Fruit fly (Drosophila melanogaster) whole organism, embryonic: ENCODE data around the gene CG15717.

ENCODE experiments used
- Adf1 ChIP-seq: fragments of 200-800 bp; sonication (Bioruptor generic); IDR thresholded peaks from 2 replicates; pipeline ENCODE4 v1.3.6; 2022; ENCODE audit warnings: missing biosample characterization, missing genetic modification characterization
- Asciz ChIP-seq: fragments of 200-800 bp; sonication (Bioruptor generic); optimal IDR thresholded peaks from 2 replicates; lab custom pipeline; 2017; ENCODE audit warnings: missing biosample characterization, mild to moderate bottlenecking, missing genetic modification characterization, missing genetic modification reagents
- Bgb ChIP-seq: fragments of 200-800 bp; sonication (Bioruptor generic); IDR thresholded peaks from 2 replicates; pipeline ENCODE4 v1.3.6; 2022; ENCODE audit warnings: missing biosample characterization, missing genetic modification characterization; ENCODE audit not compliant: partially characterized antibody
- Blimp-1 ChIP-seq: fragments of 200-800 bp; sonication (Bioruptor generic); optimal IDR thresholded peaks from 3 replicates; lab custom pipeline; 2018; ENCODE audit warnings: missing biosample characterization, missing genetic modification characterization, mild to moderate bottlenecking, moderate library complexity, missing genetic modification reagents
- CG10209 ChIP-seq: fragments of 200-800 bp; sonication (Bioruptor generic); optimal IDR thresholded peaks from 3 replicates; lab custom pipeline; 2017; ENCODE audit warnings: missing biosample characterization, mild to moderate bottlenecking, missing genetic modification characterization, missing genetic modification reagents
- CG10959 ChIP-seq: fragments of 200-800 bp; sonication (Bioruptor generic); IDR thresholded peaks from 2 replicates; pipeline ENCODE4 v1.3.6; 2022; ENCODE audit warnings: missing biosample characterization, missing genetic modification characterization
- CG12071 ChIP-seq: fragments of 200-800 bp; sonication (Bioruptor generic); optimal IDR thresholded peaks from 3 replicates; lab custom pipeline; 2018; ENCODE audit warnings: missing biosample characterization, mild to moderate bottlenecking, missing genetic modification characterization
- CG14860 ChIP-seq: fragments of 200-800 bp; sonication (Bioruptor generic); IDR thresholded peaks from 3 replicates; pipeline ENCODE4 v1.3.6; 2022; ENCODE audit warnings: missing biosample characterization, missing genetic modification characterization; ENCODE audit not compliant: partially characterized antibody
- CG17186 ChIP-seq: fragments of 200-800 bp; sonication (Bioruptor generic); optimal IDR thresholded peaks from 3 replicates; lab custom pipeline; 2017; ENCODE audit warnings: missing biosample characterization, missing genetic modification reagents, missing genetic modification characterization
- CG17328 ChIP-seq: fragments of 200-800 bp; sonication (Bioruptor generic); IDR thresholded peaks from 2 replicates; pipeline ENCODE4 v1.3.6; 2022; ENCODE audit warnings: missing biosample characterization, missing genetic modification characterization
- CG17568 ChIP-seq: fragments of 200-800 bp; sonication (Bioruptor generic); optimal IDR thresholded peaks from 2 replicates; lab custom pipeline; 2018; ENCODE audit warnings: missing biosample characterization, mild to moderate bottlenecking, missing genetic modification characterization, moderate library complexity
- CG2129 ChIP-seq: fragments of 200-800 bp; sonication (Bioruptor generic); IDR thresholded peaks from 2 replicates; pipeline ENCODE4 v1.3.6; 2022; ENCODE audit warnings: missing biosample characterization, missing genetic modification characterization; ENCODE audit not compliant: partially characterized antibody
- CG30403 ChIP-seq: fragments of 200-800 bp; sonication (Bioruptor generic); optimal IDR thresholded peaks from 3 replicates; lab custom pipeline; 2016; ENCODE audit warnings: missing biosample characterization, missing genetic modification characterization
- CG3281 ChIP-seq: fragments of 200-800 bp; sonication (Bioruptor generic); optimal IDR thresholded peaks from 3 replicates; lab custom pipeline; 2017; ENCODE audit warnings: missing biosample characterization, mild to moderate bottlenecking, missing genetic modification characterization
- CG34224 ChIP-seq: fragments of 200-800 bp; sonication (Bioruptor generic); IDR thresholded peaks from 3 replicates; pipeline ENCODE4 v1.3.6; 2022; ENCODE audit warnings: missing biosample characterization, missing genetic modification characterization; ENCODE audit not compliant: partially characterized antibody
- CG3726 ChIP-seq: fragments of 200-800 bp; sonication (Bioruptor generic); IDR thresholded peaks from 3 replicates; pipeline ENCODE4, ENCODE4 v1.3.6; 2022; ENCODE audit warnings: missing biosample characterization, missing genetic modification characterization
- CG5245 ChIP-seq: fragments of 200-800 bp; sonication (Bioruptor generic); optimal IDR thresholded peaks from 3 replicates; lab custom pipeline; 2016; ENCODE audit warnings: missing biosample characterization, missing genetic modification characterization
- CG7271 ChIP-seq: fragments of 200-800 bp; sonication (Bioruptor generic); optimal IDR thresholded peaks from 2 replicates; lab custom pipeline; 2018; ENCODE audit warnings: missing biosample characterization, mild to moderate bottlenecking, missing genetic modification characterization, moderate library complexity
- CG7987 ChIP-seq: fragments of 200-800 bp; sonication (Bioruptor generic); optimal IDR thresholded peaks from 2 replicates; lab custom pipeline; 2018; ENCODE audit warnings: missing biosample characterization, mild to moderate bottlenecking, missing genetic modification characterization, moderate library complexity
- CG8765 ChIP-seq: fragments of 200-800 bp; sonication (Bioruptor generic); IDR thresholded peaks from 2 replicates; pipeline ENCODE4 v1.3.6; 2022; ENCODE audit warnings: missing biosample characterization, missing genetic modification characterization
- Chrac-16 ChIP-seq: fragments of 200-800 bp; sonication (Bioruptor generic); optimal IDR thresholded peaks from 3 replicates; lab custom pipeline; 2016; ENCODE audit warnings: missing biosample characterization, missing genetic modification characterization
- Doc3 ChIP-seq: fragments of 200-800 bp; sonication (Bioruptor generic); IDR thresholded peaks from 3 replicates; pipeline ENCODE4 v1.3.6; 2022; ENCODE audit warnings: missing biosample characterization, missing genetic modification characterization; ENCODE audit not compliant: partially characterized antibody
- Fer2 ChIP-seq: fragments of 200-800 bp; sonication (Bioruptor generic); optimal IDR thresholded peaks from 2 replicates; lab custom pipeline; 2018; ENCODE audit warnings: missing biosample characterization, mild to moderate bottlenecking, missing genetic modification characterization, moderate library complexity
- GATAe ChIP-seq: fragments of 200-800 bp; sonication (Bioruptor generic); conservative IDR thresholded peaks from 2 replicates; pipeline ENCODE4 v1.3.6; 2022; ENCODE audit warnings: missing biosample characterization, missing genetic modification characterization
- Gsc ChIP-seq: fragments of 200-800 bp; sonication (Bioruptor generic); IDR thresholded peaks from 2 replicates; pipeline ENCODE4 v1.3.6; 2022; ENCODE audit warnings: missing biosample characterization, missing genetic modification characterization
- H15 ChIP-seq: fragments of 200-800 bp; sonication (Bioruptor generic); IDR thresholded peaks from 3 replicates; pipeline ENCODE4 v1.3.6; 2022; ENCODE audit warnings: missing biosample characterization, missing genetic modification characterization
- Hmr ChIP-seq: fragments of 200-800 bp; sonication (Bioruptor generic); optimal IDR thresholded peaks from 3 replicates; lab custom pipeline; 2017; ENCODE audit warnings: mild to moderate bottlenecking, missing biosample characterization, missing genetic modification reagents, missing genetic modification characterization
- Sry-δ ChIP-seq: fragments of 200-800 bp; sonication (Bioruptor generic); optimal IDR thresholded peaks from 2 replicates; lab custom pipeline; 2016; ENCODE audit warnings: missing biosample characterization, missing genetic modification characterization
- Ssrp ChIP-seq: fragments of 200-800 bp; sonication (Bioruptor generic); optimal IDR thresholded peaks from 2 replicates; lab custom pipeline; 2018; ENCODE audit warnings: missing biosample characterization, mild to moderate bottlenecking, missing genetic modification characterization, moderate library complexity
- TFAM ChIP-seq: fragments of 200-800 bp; sonication (Bioruptor generic); optimal IDR thresholded peaks from 2 replicates; lab custom pipeline; 2017; ENCODE audit warnings: missing biosample characterization, missing genetic modification characterization, inconsistent platforms
- Taf1 ChIP-seq: fragments of 200-800 bp; sonication (Bioruptor generic); IDR thresholded peaks from 2 replicates; pipeline ENCODE4 v1.3.6; 2022; ENCODE audit warnings: missing biosample characterization, missing genetic modification characterization
- Trl ChIP-seq, 3 experiments: fragments of >200 bp in 2 of 3; fragments of 200-800 bp in 1 of 3; sonication (Bioruptor generic) in 1 of 3; optimal IDR thresholded peaks; 2 replicates in 1 of 3; 3 replicates in 2 of 3; lab custom pipeline; 2016 to 2017; ENCODE audit warnings: missing biosample characterization in 1 of 3, missing genetic modification characterization in 1 of 3
- ash1 ChIP-seq: fragments of 200-800 bp; sonication (Bioruptor generic); optimal IDR thresholded peaks from 2 replicates; lab custom pipeline; 2018; ENCODE audit warnings: missing biosample characterization, mild to moderate bottlenecking, missing genetic modification characterization
- cato ChIP-seq: fragments of 200-800 bp; sonication (Bioruptor generic); optimal IDR thresholded peaks from 2 replicates; lab custom pipeline; 2016; ENCODE audit warnings: missing biosample characterization, missing genetic modification characterization, borderline replicate concordance
- chinmo ChIP-seq: fragments of 200-800 bp; sonication (Bioruptor generic); IDR thresholded peaks from 4 replicates; pipeline ENCODE4 v1.3.6; 2022; ENCODE audit warnings: missing biosample characterization, missing genetic modification characterization; ENCODE audit not compliant: partially characterized antibody
- chn ChIP-seq: fragments of 200-800 bp; sonication (Bioruptor generic); optimal IDR thresholded peaks from 2 replicates; lab custom pipeline; 2016; ENCODE audit warnings: missing biosample characterization, missing genetic modification characterization
- dimm ChIP-seq: fragments of 200-800 bp; sonication (Bioruptor generic); IDR thresholded peaks from 2 replicates; pipeline ENCODE4 v1.3.6; 2022; ENCODE audit warnings: missing biosample characterization, missing genetic modification characterization
- gsb ChIP-seq: fragments of 200-800 bp; sonication (Bioruptor generic); IDR thresholded peaks from 2 replicates; pipeline ENCODE4 v1.3.6; 2022; ENCODE audit warnings: missing biosample characterization, missing genetic modification characterization
- jigr1 ChIP-seq: fragments of 200-800 bp; sonication (Bioruptor generic); IDR thresholded peaks from 3 replicates; pipeline ENCODE4 v1.3.6; 2022; ENCODE audit warnings: missing biosample characterization, missing genetic modification characterization
- jing ChIP-seq: fragments of 200-800 bp; sonication (Bioruptor generic); optimal IDR thresholded peaks from 2 replicates; lab custom pipeline; 2018; ENCODE audit warnings: missing biosample characterization, mild to moderate bottlenecking, missing genetic modification characterization
- jumu ChIP-seq: fragments of 200-800 bp; sonication (Bioruptor generic); optimal IDR thresholded peaks from 3 replicates; lab custom pipeline; 2016; ENCODE audit warnings: missing biosample characterization, missing genetic modification characterization
- nerfin-2 ChIP-seq: fragments of 200-800 bp; sonication (Bioruptor generic); IDR thresholded peaks from 2 replicates; pipeline ENCODE4 v1.3.6; 2022; ENCODE audit warnings: missing biosample characterization, missing genetic modification characterization; ENCODE audit not compliant: partially characterized antibody
- onecut ChIP-seq: fragments of 200-800 bp; sonication (Bioruptor generic); IDR thresholded peaks from 2 replicates; pipeline ENCODE4 v1.3.6; 2022; ENCODE audit warnings: missing biosample characterization, missing genetic modification characterization
- phol ChIP-seq: fragments of 200-800 bp; sonication (Bioruptor generic); optimal IDR thresholded peaks from 3 replicates; lab custom pipeline; 2018; ENCODE audit warnings: missing biosample characterization, mild to moderate bottlenecking, missing genetic modification characterization, moderate library complexity
- sens ChIP-seq: fragments of 200-800 bp; sonication (Bioruptor generic); peaks from one replicate; lab custom pipeline; 2016; ENCODE audit warnings: missing biosample characterization, missing genetic modification characterization
- sim ChIP-seq: fragments of 200-800 bp; sonication (Bioruptor generic); IDR thresholded peaks from 2 replicates; pipeline ENCODE4 v1.3.6; 2022; ENCODE audit warnings: missing biosample characterization, missing genetic modification characterization
- sr ChIP-seq: fragments of 200-800 bp; sonication (Bioruptor generic); IDR thresholded peaks from 3 replicates; pipeline ENCODE4 v1.3.6; 2022; ENCODE audit warnings: missing biosample characterization, missing genetic modification characterization
- unc-4 ChIP-seq: fragments of 200-800 bp; sonication (Bioruptor generic); IDR thresholded peaks from 2 replicates; pipeline ENCODE4 v1.3.6; 2022; ENCODE audit warnings: missing biosample characterization, missing genetic modification characterization; ENCODE audit not compliant: partially characterized antibody
- unpg ChIP-seq: fragments of 200-800 bp; sonication (Bioruptor generic); optimal IDR thresholded peaks from 3 replicates; lab custom pipeline; 2018; ENCODE audit warnings: missing biosample characterization, mild to moderate bottlenecking, missing genetic modification characterization, moderate library complexity
- wek ChIP-seq: fragments of 200-800 bp; sonication (Bioruptor generic); optimal IDR thresholded peaks from 3 replicates; lab custom pipeline; 2018; ENCODE audit warnings: missing biosample characterization, mild to moderate bottlenecking, missing genetic modification characterization, moderate library complexity

The CG15717 gene

dm6 chrX:13128750-13129152, at the start of gene CG15717, which contains the start of the genes CG32638 and MFS10 (continued):
- TF ChIP-seq unc-4 (GFP tag; lab: Robert Waterston, UW) (no peak), chn (GFP tag; lab: Kevin White, UChicago) (no peak), CG2129 (GFP tag; lab: Robert Waterston, UW) (no peak), GATAe (peak; percentile 51; the same call in 1 of the 2 replicates), Taf1 (GFP tag; lab: Robert Waterston, UW) (no peak), jigr1 (GFP tag; lab: Robert Waterston, UW) (no peak), nerfin-2 (GFP tag; lab: Robert Waterston, UW) (no peak), dimm (GFP tag; lab: Robert Waterston, UW) (no peak), Bgb (GFP tag; lab: Robert Waterston, UW) (peak; percentile 43; the same call in 1 of the 2 replicates), Ssrp (no peak), CG5245 (no peak), Blimp-1 (no peak), onecut (GFP tag; lab: Robert Waterston, UW) (no peak), chinmo (GFP tag; lab: Robert Waterston, UW) (peak; percentile 90; the same call in 2 of the 4 replicates), CG7271 (peak; percentile 41), Adf1 (GFP tag; lab: Robert Waterston, UW) (no peak), TFAM (GFP tag; lab: Kevin White, UChicago) (no peak), jing (GFP tag; lab: Kevin White, UChicago) (no peak), sr (GFP tag; lab: Robert Waterston, UW) (no peak), CG3281 (GFP tag; lab: Kevin White, UChicago) (no peak), CG17186 (GFP tag; lab: Kevin White, UChicago) (peak; percentile 54), CG12071 (GFP tag; lab: Kevin White, UChicago) (peak; percentile 44), Doc3 (GFP tag; lab: Robert Waterston, UW) (no peak), Sry-δ (GFP tag; lab: Kevin White, UChicago) (peak; percentile 53), sens (GFP tag; lab: Kevin White, UChicago) (no peak), cato (no peak), Asciz (no peak), Chrac-16 (GFP tag; lab: Kevin White, UChicago) (no peak), gsb (GFP tag; lab: Robert Waterston, UW) (no peak), H15 (no peak), ash1 (GFP tag; lab: Kevin White, UChicago) (no peak), sim (no peak), wek (GFP tag; lab: Kevin White, UChicago) (no peak), CG10209 (no peak), phol (tag; lab: Kevin White, UChicago) (peak; percentile 28), Trl (optimal IDR thresholded peaks at IDR 0.05; lab: Kevin White, UChicago) (no peak), Trl (GFP tag; optimal IDR thresholded peaks at IDR 0.05; lab: Kevin White, UChicago) (no peak), CG14860 (no peak), CG7987 (peak; percentile 38), Fer2 (no peak), CG34224 (GFP tag; lab: Robert Waterston, UW) (no peak; the same call in 2 of the 3 replicates), CG17328 (no peak), CG10959 (GFP tag; lab: Robert Waterston, UW) (no peak), CG3726 (no peak), CG30403 (GFP tag; lab: Kevin White, UChicago) (no peak), unpg (peak; percentile 21), jumu (GFP tag; lab: Kevin White, UChicago) (no peak), CG8765 (0 out of 2 replicates have a peak, but pooled peaks have one; percentile 23), Gsc (GFP tag; lab: Robert Waterston, UW) (no peak), CG17568 (no peak), Hmr (GFP tag; lab: Kevin White, UChicago) (peak; percentile 69)
